Worm (Caenorhabditis elegans) whole organism, late embryonic: Measurements from ENCODE around the gene T27A10.2.

Experiments used
- ama-1 ChIP-seq: fragments of 150-350 bp; optimal IDR thresholded peaks from 2 replicates; lab custom pipeline; 2014
- ceh-34 ChIP-seq: sonication (generic microtip); optimal IDR thresholded peaks from 2 replicates; lab custom pipeline; 2016; ENCODE audit warnings: mild to moderate bottlenecking, missing genetic modification characterization, missing compliant biosample characterization
- fkh-10 ChIP-seq: fragments of 150-350 bp; optimal IDR thresholded peaks from 2 replicates; lab custom pipeline; 2014; ENCODE audit warnings: missing biosample characterization, missing genetic modification reagents, missing genetic modification characterization
- hlh-15 ChIP-seq: sonication (generic microtip); optimal IDR thresholded peaks from 2 replicates; lab custom pipeline; 2016; ENCODE audit warnings: missing genetic modification characterization, missing compliant biosample characterization
- madf-2 ChIP-seq: sonication (generic microtip); optimal IDR thresholded peaks from 2 replicates; lab custom pipeline; 2017; ENCODE audit warnings: missing genetic modification characterization, missing compliant biosample characterization
- pha-4 ChIP-seq: fragments of 150-350 bp; optimal IDR thresholded peaks from 2 replicates; lab custom pipeline; 2018; ENCODE audit warnings: missing biosample characterization, missing genetic modification reagents, missing genetic modification characterization
- pros-1 ChIP-seq: fragments of 150-350 bp; optimal IDR thresholded peaks from 2 replicates; lab custom pipeline; 2014; ENCODE audit warnings: missing biosample characterization, missing genetic modification reagents, missing genetic modification characterization
- rnt-1 ChIP-seq: sonication (generic microtip); optimal IDR thresholded peaks from 2 replicates; lab custom pipeline; 2016; ENCODE audit warnings: missing genetic modification characterization, missing compliant biosample characterization
- sox-4 ChIP-seq: sonication (generic microtip); optimal IDR thresholded peaks from 2 replicates; lab custom pipeline; 2017; ENCODE audit warnings: mild to moderate bottlenecking, missing genetic modification characterization, inconsistent platforms, missing compliant biosample characterization
- tbx-2 ChIP-seq: sonication (generic microtip); optimal IDR thresholded peaks from 2 replicates; lab custom pipeline; 2016; ENCODE audit warnings: missing genetic modification characterization, missing compliant biosample characterization

- TF ChIP-seq rnt-1 (tag; lab: Kevin White, UChicago) (no peak), ama-1 (lab: Kevin White, UChicago) (no peak), fkh-10 (no peak), pha-4 (tag; lab: Kevin White, UChicago) (no peak), sox-4 (tag; lab: Kevin White, UChicago) (no peak), ceh-34 (tag; lab: Kevin White, UChicago) (no peak), madf-2 (tag; lab: Kevin White, UChicago) (no peak), hlh-15 (no peak), tbx-2 (tag; lab: Kevin White, UChicago) (no peak), pros-1 (tag; lab: Kevin White, UChicago) (no peak)
These were observed 14.6 kb downstream of the T27A10.2 start, which contains the start of gene cgr-1 for ce11 chrX:3600390-3600789.
